Fruit fly (Drosophila melanogaster) whole organism, embryonic: ENCODE data around the gene CG12521.

ENCODE experiments used
- Bgb ChIP-seq: fragments of 200-800 bp; sonication (Bioruptor generic); IDR thresholded peaks from 2 replicates; pipeline ENCODE4 v1.3.6; 2022; ENCODE audit warnings: missing biosample characterization, missing genetic modification characterization; ENCODE audit not compliant: partially characterized antibody
- CG12219 ChIP-seq: fragments of 200-800 bp; sonication (Bioruptor generic); optimal IDR thresholded peaks from 3 replicates; lab custom pipeline; 2018; ENCODE audit warnings: missing biosample characterization, mild to moderate bottlenecking, missing genetic modification characterization
- CG13287 ChIP-seq: fragments of 200-800 bp; sonication (Bioruptor generic); IDR thresholded peaks from 2 replicates; pipeline ENCODE4 v1.3.6; 2022; ENCODE audit warnings: missing biosample characterization, missing genetic modification characterization; ENCODE audit not compliant: partially characterized antibody
- CG13424 ChIP-seq: fragments of 200-800 bp; sonication (Bioruptor generic); optimal IDR thresholded peaks from 2 replicates; lab custom pipeline; 2019; ENCODE audit warnings: missing biosample characterization, mild to moderate bottlenecking, missing genetic modification characterization, moderate library complexity
- CG13894 ChIP-seq: fragments of 200-800 bp; sonication (Bioruptor generic); optimal IDR thresholded peaks from 3 replicates; lab custom pipeline; 2018; ENCODE audit warnings: missing biosample characterization, mild to moderate bottlenecking, missing genetic modification characterization, moderate library complexity
- CG14014 ChIP-seq: fragments of 200-800 bp; sonication (Bioruptor generic); IDR thresholded peaks from 2 replicates; pipeline ENCODE4 v1.3.6; 2022; ENCODE audit warnings: missing biosample characterization, missing genetic modification characterization
- CG15269 ChIP-seq: fragments of 200-800 bp; sonication (Bioruptor generic); optimal IDR thresholded peaks from 2 replicates; lab custom pipeline; 2018; ENCODE audit warnings: missing biosample characterization, mild to moderate bottlenecking, missing genetic modification characterization, moderate library complexity
- CG16813 ChIP-seq: fragments of 200-800 bp; sonication (Bioruptor generic); IDR thresholded peaks from 3 replicates; pipeline ENCODE4 v1.3.6; 2022; ENCODE audit warnings: missing biosample characterization, missing genetic modification characterization; ENCODE audit not compliant: partially characterized antibody
- CG2712 ChIP-seq: fragments of 200-800 bp; optimal IDR thresholded peaks from 3 replicates; lab custom pipeline; 2019; ENCODE audit warnings: missing biosample characterization, mild to moderate bottlenecking, missing genetic modification characterization, moderate library complexity
- CG6654 ChIP-seq: fragments of 200-800 bp; sonication (Bioruptor generic); optimal IDR thresholded peaks from 2 replicates; lab custom pipeline; 2017; ENCODE audit warnings: missing biosample characterization, mild to moderate bottlenecking, missing genetic modification characterization
- CG6813 ChIP-seq: fragments of 200-800 bp; sonication (Bioruptor generic); optimal IDR thresholded peaks from 2 replicates; lab custom pipeline; 2017; ENCODE audit warnings: missing biosample characterization, missing genetic modification characterization, mild to moderate bottlenecking, moderate library complexity, missing genetic modification reagents
- CG7271 ChIP-seq: fragments of 200-800 bp; sonication (Bioruptor generic); optimal IDR thresholded peaks from 2 replicates; lab custom pipeline; 2018; ENCODE audit warnings: missing biosample characterization, mild to moderate bottlenecking, missing genetic modification characterization, moderate library complexity
- CTCF ChIP-seq: fragments of 200-800 bp; sonication (Bioruptor generic); optimal IDR thresholded peaks from 2 replicates; lab custom pipeline; 2017; ENCODE audit warnings: missing biosample characterization, mild to moderate bottlenecking, missing genetic modification characterization, moderate library complexity
- Chrac-16 ChIP-seq: fragments of 200-800 bp; sonication (Bioruptor generic); optimal IDR thresholded peaks from 3 replicates; lab custom pipeline; 2016; ENCODE audit warnings: missing biosample characterization, missing genetic modification characterization
- Dll ChIP-seq: fragments of 200-800 bp; sonication (Bioruptor generic); IDR thresholded peaks from 4 replicates; pipeline ENCODE4 v1.3.6; 2022; ENCODE audit warnings: missing biosample characterization, missing genetic modification characterization; ENCODE audit not compliant: partially characterized antibody
- Dp ChIP-seq: fragments of 200-800 bp; sonication (Bioruptor generic); optimal IDR thresholded peaks from 2 replicates; lab custom pipeline; 2018; ENCODE audit warnings: missing biosample characterization, mild to moderate bottlenecking, missing genetic modification characterization, moderate library complexity
- Dref ChIP-seq: fragments of 200-800 bp; sonication (Bioruptor generic); IDR thresholded peaks from 2 replicates; pipeline ENCODE4 v1.3.6; 2022; ENCODE audit warnings: missing biosample characterization, missing genetic modification characterization
- E2f1 ChIP-seq: fragments of 200-800 bp; sonication (Bioruptor generic); IDR thresholded peaks from 2 replicates; pipeline ENCODE4 v1.3.6; 2022; ENCODE audit warnings: missing biosample characterization, missing genetic modification characterization
- Hr51 ChIP-seq, 2 experiments: fragments of 200-800 bp; sonication (Bioruptor generic); optimal IDR thresholded peaks; 2 replicates in 1 of 2; 3 replicates in 1 of 2; lab custom pipeline; 2016 to 2018; ENCODE audit warnings: missing biosample characterization in 2 of 2, missing genetic modification characterization in 2 of 2, mild to moderate bottlenecking in 1 of 2, moderate library complexity in 1 of 2
- Lhr ChIP-seq: fragments of 200-800 bp; sonication (Bioruptor generic); optimal IDR thresholded peaks from 3 replicates; lab custom pipeline; 2017; ENCODE audit warnings: mild to moderate bottlenecking, missing biosample characterization, missing genetic modification reagents, missing genetic modification characterization
- Max ChIP-seq: fragments of 200-800 bp; sonication (Bioruptor generic); optimal IDR thresholded peaks from 2 replicates; lab custom pipeline; 2016; ENCODE audit warnings: missing biosample characterization, mild to moderate bottlenecking, missing genetic modification characterization
- Nf-YA ChIP-seq: fragments of 200-800 bp; sonication (Bioruptor generic); IDR thresholded peaks from 2 replicates; pipeline ENCODE4 v1.3.6; 2022; ENCODE audit warnings: missing biosample characterization, missing genetic modification characterization
- Rx ChIP-seq: fragments of 200-800 bp; sonication (Bioruptor generic); IDR thresholded peaks from 2 replicates; pipeline ENCODE4 v1.3.6; 2022; ENCODE audit warnings: missing biosample characterization, missing genetic modification characterization
- Scr ChIP-seq: fragments of 200-800 bp; sonication (Bioruptor generic); IDR thresholded peaks from 2 replicates; pipeline ENCODE4 v1.3.6; 2022; ENCODE audit warnings: missing biosample characterization, missing genetic modification characterization; ENCODE audit not compliant: partially characterized antibody
- Spps ChIP-seq: fragments of 200-800 bp; sonication (Bioruptor generic); optimal IDR thresholded peaks from 2 replicates; lab custom pipeline; 2018; ENCODE audit warnings: missing biosample characterization, mild to moderate bottlenecking, missing genetic modification characterization
- Taf1 ChIP-seq: fragments of 200-800 bp; sonication (Bioruptor generic); IDR thresholded peaks from 2 replicates; pipeline ENCODE4 v1.3.6; 2022; ENCODE audit warnings: missing biosample characterization, missing genetic modification characterization
- YL-1 ChIP-seq: fragments of 200-800 bp; sonication (Bioruptor generic); optimal IDR thresholded peaks from 3 replicates; lab custom pipeline; 2017; ENCODE audit warnings: missing biosample characterization, mild to moderate bottlenecking, missing genetic modification characterization
- ap ChIP-seq: fragments of 200-800 bp; sonication (Bioruptor generic); IDR thresholded peaks from 2 replicates; pipeline ENCODE4 v1.3.6; 2022; ENCODE audit warnings: missing biosample characterization, missing genetic modification characterization
- az2 ChIP-seq: fragments of 200-800 bp; sonication (Bioruptor generic); optimal IDR thresholded peaks from 3 replicates; lab custom pipeline; 2016; ENCODE audit warnings: missing biosample characterization, missing genetic modification characterization
- croc ChIP-seq: fragments of 200-800 bp; sonication (Bioruptor generic); conservative IDR thresholded peaks from 3 replicates; pipeline ENCODE4 v1.3.6; 2022; ENCODE audit warnings: missing biosample characterization, missing genetic modification characterization
- crol ChIP-seq: fragments of 200-800 bp; sonication (Bioruptor generic); IDR thresholded peaks from 2 replicates; pipeline ENCODE4 v1.3.6; 2022; ENCODE audit warnings: missing biosample characterization, missing genetic modification characterization
- ems ChIP-seq: fragments of 200-800 bp; sonication (Bioruptor generic); optimal IDR thresholded peaks from 3 replicates; lab custom pipeline; 2016; ENCODE audit warnings: missing biosample characterization, missing genetic modification characterization
- en ChIP-seq: fragments of 200-800 bp; sonication (Bioruptor generic); optimal IDR thresholded peaks from 2 replicates; lab custom pipeline; 2016; ENCODE audit warnings: missing biosample characterization, missing genetic modification characterization
- ftz-f1 ChIP-seq: fragments of 200-800 bp; sonication (Bioruptor generic); optimal IDR thresholded peaks from 2 replicates; lab custom pipeline; 2016; ENCODE audit warnings: missing biosample characterization, missing genetic modification characterization
- gro ChIP-seq: fragments of 200-800 bp; sonication (Bioruptor generic); optimal IDR thresholded peaks from 2 replicates; lab custom pipeline; 2016; ENCODE audit warnings: missing biosample characterization, missing genetic modification characterization
- insv ChIP-seq, 2 experiments: fragments of 200-800 bp; sonication (Bioruptor generic); optimal IDR thresholded peaks; 3 replicates each; lab custom pipeline; 2016 to 2018; ENCODE audit warnings: missing biosample characterization in 2 of 2, missing genetic modification characterization in 2 of 2
- kni ChIP-seq: fragments of 200-800 bp; sonication (Bioruptor generic); optimal IDR thresholded peaks from 3 replicates; lab custom pipeline; 2017; ENCODE audit warnings: mild to moderate bottlenecking, missing biosample characterization, missing genetic modification reagents, missing genetic modification characterization
- nmo ChIP-seq: fragments of 200-800 bp; sonication (Bioruptor generic); optimal IDR thresholded peaks from 2 replicates; lab custom pipeline; 2018; ENCODE audit warnings: missing biosample characterization, mild to moderate bottlenecking, missing genetic modification characterization, moderate library complexity
- pho ChIP-seq: fragments of 200-800 bp; sonication (Bioruptor generic); optimal IDR thresholded peaks from 2 replicates; lab custom pipeline; 2016; ENCODE audit warnings: missing biosample characterization, missing genetic modification characterization
- pum ChIP-seq: fragments of 200-800 bp; sonication (Bioruptor generic); optimal IDR thresholded peaks from 2 replicates; lab custom pipeline; 2016; ENCODE audit warnings: missing biosample characterization, missing genetic modification characterization
- salm ChIP-seq: fragments of 200-800 bp; sonication (Bioruptor generic); optimal IDR thresholded peaks from 2 replicates; lab custom pipeline; 2018; ENCODE audit warnings: missing biosample characterization, mild to moderate bottlenecking, missing genetic modification characterization
- seq ChIP-seq: fragments of 200-800 bp; sonication (Bioruptor generic); IDR thresholded peaks from 2 replicates; pipeline ENCODE4 v1.3.6; 2022; ENCODE audit warnings: missing biosample characterization, missing genetic modification characterization
- slbo ChIP-seq: fragments of 200-800 bp; sonication (Bioruptor generic); IDR thresholded peaks from 2 replicates; pipeline ENCODE4 v1.3.6; 2022; ENCODE audit warnings: missing biosample characterization, missing genetic modification characterization
- sr ChIP-seq: fragments of 200-800 bp; sonication (Bioruptor generic); IDR thresholded peaks from 3 replicates; pipeline ENCODE4 v1.3.6; 2022; ENCODE audit warnings: missing biosample characterization, missing genetic modification characterization
- stwl ChIP-seq: fragments of 200-800 bp; sonication (Bioruptor generic); optimal IDR thresholded peaks from 3 replicates; lab custom pipeline; 2018; ENCODE audit warnings: missing biosample characterization, mild to moderate bottlenecking, missing genetic modification characterization, moderate library complexity
- vfl ChIP-seq: fragments of 200-800 bp; sonication (Bioruptor generic); optimal IDR thresholded peaks from 2 replicates; lab custom pipeline; 2016; ENCODE audit warnings: missing biosample characterization, missing genetic modification characterization
- wdn ChIP-seq: fragments of 200-800 bp; sonication (Bioruptor generic); IDR thresholded peaks from 2 replicates; pipeline ENCODE4 v1.3.6; 2022; ENCODE audit warnings: missing biosample characterization, missing genetic modification characterization
- wek ChIP-seq: fragments of 200-800 bp; sonication (Bioruptor generic); optimal IDR thresholded peaks from 3 replicates; lab custom pipeline; 2018; ENCODE audit warnings: missing biosample characterization, mild to moderate bottlenecking, missing genetic modification characterization, moderate library complexity

CG12521 gene

DNA sequence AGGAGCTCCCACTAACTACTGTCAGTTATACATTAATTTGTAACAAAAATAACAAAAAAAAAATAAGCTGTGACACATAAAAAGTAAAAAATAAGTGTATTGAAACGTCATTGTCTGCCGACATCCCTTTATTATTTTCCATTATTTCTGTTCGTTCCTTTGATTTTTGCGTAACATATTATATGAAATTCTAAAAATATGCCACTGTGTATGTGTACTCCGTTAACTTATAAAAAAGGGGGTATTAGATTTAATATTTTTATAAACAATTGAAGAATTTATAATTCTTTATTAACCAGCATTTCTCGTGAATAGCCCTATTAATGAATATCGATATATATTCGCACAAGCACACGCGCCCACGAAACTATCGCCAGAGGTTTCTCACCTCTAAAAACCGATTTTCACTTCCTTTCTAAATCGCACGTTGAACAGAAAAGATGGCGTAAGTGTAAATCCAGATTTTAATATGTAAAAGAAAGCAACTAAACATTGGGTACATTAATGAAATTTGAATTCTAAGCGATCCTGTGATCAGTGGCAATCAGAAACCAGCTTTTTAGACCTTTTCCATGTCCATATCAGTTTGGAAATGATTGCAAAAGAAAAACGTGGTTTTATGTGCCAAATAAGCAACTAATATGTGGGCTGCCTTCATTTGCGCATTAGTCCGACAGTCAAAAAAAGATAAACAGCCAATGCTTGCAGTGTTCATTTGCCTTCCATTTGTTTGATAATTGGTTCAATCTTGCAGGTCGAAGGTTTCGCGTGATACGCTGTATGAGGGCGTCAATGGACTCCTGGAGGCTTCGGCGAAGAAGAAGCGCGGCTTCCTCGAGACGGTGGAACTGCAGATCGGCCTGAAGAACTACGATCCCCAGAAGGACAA is 24.9 kb downstream of the CG12521 start, which contains the start of gene RpL10Ab (continued):
- TF ChIP-seq az2 (GFP tag; lab: Kevin White, UChicago) = peak; percentile 48
- TF ChIP-seq Scr (GFP tag; lab: Robert Waterston, UW) = peak; percentile 84
- TF ChIP-seq croc (GFP tag; lab: Robert Waterston, UW) = peak; percentile 53; the same call in 2 of the 3 replicates
- peak; percentile 19 for TF ChIP-seq pum (GFP tag; lab: Kevin White, UChicago)
- TF ChIP-seq kni (GFP tag; lab: Kevin White, UChicago) = peak; percentile 28
- TF ChIP-seq E2f1 (GFP tag; lab: Robert Waterston, UW) = peak; percentile 58
- no peak for TF ChIP-seq crol (GFP tag; lab: Robert Waterston, UW)
- peak; percentile 1 for TF ChIP-seq en (GFP tag; lab: Kevin White, UChicago)
- TF ChIP-seq CG14014 (GFP tag; lab: Robert Waterston, UW) = no peak; the same call in none of the 2 replicates
- peak; percentile 49 for TF ChIP-seq CG6813
- no peak for TF ChIP-seq insv (GFP tag; optimal IDR thresholded peaks at IDR 0.05; lab: Kevin White, UChicago)
- peak; percentile 33 for TF ChIP-seq CG12219 (GFP tag; lab: Kevin White, UChicago)
- TF ChIP-seq ftz-f1 = no peak
- no peak for TF ChIP-seq vfl
- TF ChIP-seq CG13424 (tag; lab: Kevin White, UChicago) = peak; percentile 61
- TF ChIP-seq Max (GFP tag; lab: Kevin White, UChicago) = peak; percentile 29
- TF ChIP-seq Dll = peak; percentile 67; the same call in 3 of the 4 replicates
- TF ChIP-seq Rx (GFP tag; lab: Robert Waterston, UW) = peak; percentile 59
- peak; percentile 75 for TF ChIP-seq CG7271 (tag; lab: Kevin White, UChicago)
- peak; percentile 34 for TF ChIP-seq CG15269
- peak; percentile 5 for TF ChIP-seq stwl (tag; lab: Kevin White, UChicago)
- peak; percentile 3 for TF ChIP-seq Chrac-16 (GFP tag; lab: Kevin White, UChicago)
- TF ChIP-seq CTCF (GFP tag; lab: Kevin White, UChicago) = peak; percentile 60
- TF ChIP-seq ap (GFP tag; lab: Robert Waterston, UW) = 0 out of 2 replicates have a peak, but pooled peaks have one; percentile 29
- peak; percentile 4 to 38 for TF ChIP-seq Hr51 (GFP tag; optimal IDR thresholded peaks at IDR 0.05; lab: Kevin White, UChicago)
- peak; percentile 26 for TF ChIP-seq gro
- peak; percentile 67 for TF ChIP-seq CG2712 (tag; lab: Kevin White, UChicago)
- peak; percentile 73 for TF ChIP-seq nmo (GFP tag; lab: Kevin White, UChicago)
- TF ChIP-seq Lhr = no peak
- no peak for TF ChIP-seq Dp (GFP tag; lab: Kevin White, UChicago)
- peak; percentile 92 for TF ChIP-seq Bgb (GFP tag; lab: Robert Waterston, UW)
- TF ChIP-seq CG13287 (GFP tag; lab: Robert Waterston, UW) = peak; percentile 70
- peak; percentile 90 for TF ChIP-seq CG16813
- peak; percentile 69 for TF ChIP-seq wdn
- TF ChIP-seq wek = peak; percentile 93
- TF ChIP-seq Taf1 = 0 out of 2 replicates have a peak, but pooled peaks have one; percentile 6
- TF ChIP-seq sr = peak; percentile 84
- 0 out of 2 replicates have a peak, but pooled peaks have one; percentile 51 for TF ChIP-seq Nf-YA (GFP tag; lab: Robert Waterston, UW)
- TF ChIP-seq YL-1 (GFP tag; lab: Kevin White, UChicago) = peak; percentile 92
- TF ChIP-seq Dref (GFP tag; lab: Robert Waterston, UW) = peak; percentile 78
- TF ChIP-seq seq (GFP tag; lab: Robert Waterston, UW) = no peak
- peak; percentile 75 for TF ChIP-seq CG13894 (tag; lab: Kevin White, UChicago)
- peak; percentile 74 for TF ChIP-seq slbo (GFP tag; lab: Robert Waterston, UW)
- peak; percentile 17 for TF ChIP-seq salm (tag; lab: Kevin White, UChicago)
- TF ChIP-seq pho (GFP tag; lab: Kevin White, UChicago) = peak; percentile 31
- peak; percentile 60 for TF ChIP-seq ems (GFP tag; lab: Kevin White, UChicago)
- peak; percentile 61 for TF ChIP-seq CG6654 (GFP tag; lab: Kevin White, UChicago)
- no peak for TF ChIP-seq Spps (tag; lab: Kevin White, UChicago)
